Fruit fly (Drosophila melanogaster): ENCODE data around the gene CG10340.

Gene CG10340

dm6 chr3R:16655494-16656493 lies 41.6 kb upstream of the CG10340 start, which contains the start of gene modSP (continued):
- no peak for TF ChIP-seq Dfd (GFP tag; optimal IDR thresholded peaks at IDR 0.05)
- TF ChIP-seq E2f1 (GFP tag; IDR thresholded peaks at IDR 0.05) = no peak
- TF ChIP-seq CG11456 (GFP tag; IDR thresholded peaks at IDR 0.05) = peak; percentile 69; the same call in 2 of the 3 replicates
- TF ChIP-seq Pdp1 (GFP tag; optimal IDR thresholded peaks at IDR 0.05) = peak in 1 of 2 experiments; percentile 77
- peak; percentile 37; the same call in 1 of the 4 replicates for TF ChIP-seq Gug (GFP tag; IDR thresholded peaks at IDR 0.05)
- peak; percentile 39 for TF ChIP-seq D19A (tag; optimal IDR thresholded peaks at IDR 0.05)
- TF ChIP-seq CG4404 (GFP tag; IDR thresholded peaks at IDR 0.05) = no peak
- TF ChIP-seq CG13123 (GFP tag; optimal IDR thresholded peaks at IDR 0.05) = no peak
- peak; percentile 48 for TF ChIP-seq CG12659 (GFP tag; optimal IDR thresholded peaks at IDR 0.05)
- peak; percentile 78 for TF ChIP-seq Bgb (GFP tag; IDR thresholded peaks at IDR 0.05; ENCODE audit: partially characterized antibody)
- TF ChIP-seq seq (GFP tag; IDR thresholded peaks at IDR 0.05) = no peak
- TF ChIP-seq slou (GFP tag; optimal IDR thresholded peaks at IDR 0.05) = no peak
- TF ChIP-seq dm (GFP tag; optimal IDR thresholded peaks at IDR 0.05) = no peak
- TF ChIP-seq tgo (GFP tag; IDR thresholded peaks at IDR 0.05) = no peak
- TF ChIP-seq gfzf (GFP tag; optimal IDR thresholded peaks at IDR 0.05) = peak; percentile 41
- TF ChIP-seq Eip74EF (GFP tag; optimal IDR thresholded peaks at IDR 0.05) = no peak
- no peak for TF ChIP-seq CG11723 (GFP tag; optimal IDR thresholded peaks at IDR 0.05)
- no peak for TF ChIP-seq ash1 (GFP tag; optimal IDR thresholded peaks at IDR 0.05)
- peak; percentile 59 for TF ChIP-seq sens (GFP tag)
- no peak for TF ChIP-seq CHES-1-like (GFP tag; optimal IDR thresholded peaks at IDR 0.05)
- TF ChIP-seq CG14667 (GFP tag; IDR thresholded peaks at IDR 0.05) = no peak
- TF ChIP-seq vnd (GFP tag; IDR thresholded peaks at IDR 0.05; ENCODE audit: partially characterized antibody) = peak; percentile 62
- TF ChIP-seq CG30403 (GFP tag; optimal IDR thresholded peaks at IDR 0.05) = peak; percentile 43
- no peak for TF ChIP-seq Trl (optimal IDR thresholded peaks at IDR 0.05)
- peak; percentile 33 for TF ChIP-seq Trl (GFP tag; optimal IDR thresholded peaks at IDR 0.05)
- TF ChIP-seq CG33557 (GFP tag; optimal IDR thresholded peaks at IDR 0.05) = no peak
- TF ChIP-seq hbn (GFP tag; IDR thresholded peaks at IDR 0.05; ENCODE audit: partially characterized antibody) = peak; percentile 49
- no peak for TF ChIP-seq CG9727 (GFP tag; optimal IDR thresholded peaks at IDR 0.05)
- TF ChIP-seq twi (tag; optimal IDR thresholded peaks at IDR 0.05) = no peak
- peak; percentile 57 for TF ChIP-seq BEAF-32 (GFP tag; optimal IDR thresholded peaks at IDR 0.05)
- 0 out of 2 replicates have a peak, but pooled peaks have one; percentile 52 for TF ChIP-seq CG31441 (GFP tag; IDR thresholded peaks at IDR 0.05)
- no peak for TF ChIP-seq corto (GFP tag; optimal IDR thresholded peaks at IDR 0.05)
- no peak for TF ChIP-seq CG16779 (GFP tag; IDR thresholded peaks at IDR 0.05)
- peak; percentile 19 for TF ChIP-seq CG7556 (GFP tag; optimal IDR thresholded peaks at IDR 0.05)
- peak; percentile 73 for TF ChIP-seq row (GFP tag; IDR thresholded peaks at IDR 0.05)
- TF ChIP-seq ftz-f1 (GFP tag; optimal IDR thresholded peaks at IDR 0.05) = no peak
- no peak for TF ChIP-seq lbe (GFP tag; optimal IDR thresholded peaks at IDR 0.05)
- no peak for TF ChIP-seq emc (GFP tag; optimal IDR thresholded peaks at IDR 0.05)
- no peak for TF ChIP-seq CG10321 (GFP tag; IDR thresholded peaks at IDR 0.05)
- peak; percentile 81; the same call in 2 of the 3 replicates for TF ChIP-seq CG11560 (tag; IDR thresholded peaks at IDR 0.05)
- TF ChIP-seq fru (optimal IDR thresholded peaks at IDR 0.05) = no peak
- TF ChIP-seq CG5953 (GFP tag; IDR thresholded peaks at IDR 0.05) = no peak
- no peak for TF ChIP-seq CG7271 (tag; optimal IDR thresholded peaks at IDR 0.05)
- no peak for TF ChIP-seq Hr39 (optimal IDR thresholded peaks at IDR 0.05)
- TF ChIP-seq vvl (GFP tag; IDR thresholded peaks at IDR 0.05) = peak; percentile 61
- TF ChIP-seq odd (GFP tag; optimal IDR thresholded peaks at IDR 0.05) = no peak
- no peak for TF ChIP-seq nau (GFP tag; optimal IDR thresholded peaks at IDR 0.05)
- peak; percentile 56; the same call in 1 of the 2 replicates for TF ChIP-seq Rfx (GFP tag; IDR thresholded peaks at IDR 0.05)
- no peak for TF ChIP-seq CG2129 (GFP tag; IDR thresholded peaks at IDR 0.05; ENCODE audit: partially characterized antibody)

Data from whole organism, embryonic.